Fruit fly (Drosophila melanogaster): ENCODE measurements around the gene CG11619.

The CG11619 gene

dm6 chr3L:19037051-19037450, 48.9 kb upstream of the CG11619 start (continued):
- TF ChIP-seq CG1024 (GFP tag; IDR thresholded peaks at IDR 0.05) (no peak), Hand (GFP tag; optimal IDR thresholded peaks at IDR 0.05) (no peak), esg (GFP tag; conservative IDR thresholded peaks at IDR 0.05) (no peak), BEAF-32 (GFP tag; optimal IDR thresholded peaks at IDR 0.05) (no peak), CG17359 (tag; optimal IDR thresholded peaks at IDR 0.05) (no peak), gfzf (GFP tag; optimal IDR thresholded peaks at IDR 0.05) (no peak), CG9727 (GFP tag; optimal IDR thresholded peaks at IDR 0.05) (peak; percentile 3), gce (GFP tag; IDR thresholded peaks at IDR 0.05) (no peak), CG34224 (GFP tag; IDR thresholded peaks at IDR 0.05; ENCODE audit: partially characterized antibody) (no peak), CG15011 (GFP tag; optimal IDR thresholded peaks at IDR 0.05) (no peak), CG7745 (tag; optimal IDR thresholded peaks at IDR 0.05) (peak; percentile 42), dmrt11E (tag; optimal IDR thresholded peaks at IDR 0.05) (peak; percentile 12), caup (GFP tag; optimal IDR thresholded peaks at IDR 0.05; ENCODE audit: severe bottlenecking) (no peak), CG33557 (GFP tag; optimal IDR thresholded peaks at IDR 0.05) (peak; percentile 54), CG8388 (GFP tag; optimal IDR thresholded peaks at IDR 0.05) (no peak), H2.0 (GFP tag; IDR thresholded peaks at IDR 0.05) (no peak), Doc3 (GFP tag; IDR thresholded peaks at IDR 0.05; ENCODE audit: partially characterized antibody) (no peak), CG2712 (tag; optimal IDR thresholded peaks at IDR 0.05) (peak; percentile 6), fu2 (GFP tag; optimal IDR thresholded peaks at IDR 0.05) (no peak), al (GFP tag; IDR thresholded peaks at IDR 0.05) (no peak), CG2129 (GFP tag; IDR thresholded peaks at IDR 0.05; ENCODE audit: partially characterized antibody) (no peak), bsh (GFP tag; optimal IDR thresholded peaks at IDR 0.05) (peak in 1 of 2 experiments; percentile 11), Atf3 (GFP tag; optimal IDR thresholded peaks at IDR 0.05) (no peak), CG4360 (GFP tag; IDR thresholded peaks at IDR 0.05) (peak; percentile 40; the same call in 1 of the 2 replicates), ase (GFP tag; IDR thresholded peaks at IDR 0.05) (no peak), maf-S (GFP tag; optimal IDR thresholded peaks at IDR 0.05) (no peak), CG12391 (tag; optimal IDR thresholded peaks at IDR 0.05) (no peak), sisA (GFP tag; IDR thresholded peaks at IDR 0.05) (no peak), p53 (GFP tag; optimal IDR thresholded peaks at IDR 0.05) (no peak), CG15696 (tag; optimal IDR thresholded peaks at IDR 0.05) (peak; percentile 12)

- TF ChIP-seq ara (GFP tag; IDR thresholded peaks at IDR 0.05), result no peak
- no peak for TF ChIP-seq CG8924 (tag; optimal IDR thresholded peaks at IDR 0.05)
- no peak for TF ChIP-seq CG14667 (GFP tag; IDR thresholded peaks at IDR 0.05)
- TF ChIP-seq Atf-2 (GFP tag; optimal IDR thresholded peaks at IDR 0.05), result no peak
- peak in 1 of 3 experiments; percentile 87 for TF ChIP-seq Stat92E (GFP tag; optimal IDR thresholded peaks at IDR 0.05)
- no peak for TF ChIP-seq CG6813 (GFP tag; optimal IDR thresholded peaks at IDR 0.05)
- TF ChIP-seq danr (GFP tag; IDR thresholded peaks at IDR 0.05), result no peak
- no peak for TF ChIP-seq Gug (GFP tag; IDR thresholded peaks at IDR 0.05)
- TF ChIP-seq kni (GFP tag; optimal IDR thresholded peaks at IDR 0.05), result peak; percentile 76
- no peak for TF ChIP-seq Abd-B (GFP tag; optimal IDR thresholded peaks at IDR 0.05)
- TF ChIP-seq CG15073 (GFP tag; optimal IDR thresholded peaks at IDR 0.05), result no peak
- no peak for TF ChIP-seq pros (GFP tag; optimal IDR thresholded peaks at IDR 0.05)
- TF ChIP-seq CG10654 (GFP tag; optimal IDR thresholded peaks at IDR 0.05), result no peak
- TF ChIP-seq CG18599 (GFP tag; optimal IDR thresholded peaks at IDR 0.05), result no peak
- TF ChIP-seq CG2129 (GFP tag; IDR thresholded peaks at IDR 0.05; ENCODE audit: partially characterized antibody), result no peak
- TF ChIP-seq CG17328 (GFP tag; IDR thresholded peaks at IDR 0.05), result no peak
- TF ChIP-seq HLH3B (GFP tag; IDR thresholded peaks at IDR 0.05), result no peak
- TF ChIP-seq Dad (GFP tag; optimal IDR thresholded peaks at IDR 0.05), result no peak
- TF ChIP-seq hth (optimal IDR thresholded peaks at IDR 0.05), result no peak
- TF ChIP-seq sd (tag; optimal IDR thresholded peaks at IDR 0.05), result peak; percentile 94
- peak; percentile 74 for TF ChIP-seq zen (tag; optimal IDR thresholded peaks at IDR 0.05)
- TF ChIP-seq CG10366 (GFP tag; IDR thresholded peaks at IDR 0.05), result no peak
- 0 out of 2 replicates have a peak, but pooled peaks have one; percentile 24 for TF ChIP-seq crol (GFP tag; IDR thresholded peaks at IDR 0.05)
These were observed 48.0 kb upstream of the CG11619 start for dm6 chr3L:19036119-19036518.
